Worm (Caenorhabditis elegans) whole organism, L1 larva: ENCODE results near the gene F40F12.9.
A peak's percentile ranks its signal among the peaks of the same experiment; 100 is the strongest.

Source experiments
- C16A3.4 ChIP-seq: fragments of 150-350 bp; optimal IDR thresholded peaks from 2 replicates; lab custom pipeline; 2014; ENCODE audit warnings: missing biosample characterization, missing genetic modification characterization
- Y116A8C.19 ChIP-seq: sonication (generic microtip); optimal IDR thresholded peaks from 2 replicates; lab custom pipeline; 2016; ENCODE audit warnings: missing compliant biosample characterization, missing genetic modification characterization, borderline replicate concordance
- aha-1 ChIP-seq: fragments of 150-350 bp; optimal IDR thresholded peaks from 2 replicates; lab custom pipeline; 2014; ENCODE audit warnings: missing biosample characterization, missing genetic modification characterization
- aly-2 ChIP-seq: fragments of 150-350 bp; optimal IDR thresholded peaks from 2 replicates; lab custom pipeline; 2014; ENCODE audit warnings: missing biosample characterization, missing genetic modification characterization
- blmp-1 ChIP-seq: fragments of 150-350 bp; optimal IDR thresholded peaks from 2 replicates; lab custom pipeline; 2014; ENCODE audit warnings: missing biosample characterization, missing genetic modification characterization
- ceh-63 ChIP-seq: fragments of 200-800 bp; sonication (Bioruptor generic); optimal IDR thresholded peaks from 2 replicates; lab custom pipeline; 2018; ENCODE audit warnings: mild to moderate bottlenecking, missing genetic modification characterization, missing compliant biosample characterization
- ceh-8 ChIP-seq: fragments of 200-800 bp; sonication (Bioruptor generic); optimal IDR thresholded peaks from 2 replicates; lab custom pipeline; 2018; ENCODE audit warnings: mild to moderate bottlenecking, missing genetic modification characterization, moderate library complexity, missing compliant biosample characterization
- ceh-82 ChIP-seq, 3 experiments: fragments of 150-350 bp in 1 of 3; sonication (generic microtip) in 2 of 3; optimal IDR thresholded peaks; 2 replicates each; lab custom pipeline; 2014 to 2017; ENCODE audit warnings: missing biosample characterization in 3 of 3, missing genetic modification characterization in 3 of 3
- ceh-88 ChIP-seq: fragments of 200-800 bp; sonication (Bioruptor generic); IDR thresholded peaks from 2 replicates; pipeline ENCODE4 v1.3.6; 2022; ENCODE audit warnings: missing genetic modification characterization, missing compliant biosample characterization
- ces-1 ChIP-seq: fragments of 150-350 bp; optimal IDR thresholded peaks from 2 replicates; lab custom pipeline; 2014; ENCODE audit warnings: missing biosample characterization, missing genetic modification reagents, missing genetic modification characterization
- dpl-1 ChIP-seq, 3 experiments: fragments of 150-350 bp in 2 of 3; sonication (generic microtip) in 1 of 3; optimal IDR thresholded peaks; 2 replicates each; lab custom pipeline; 2014 to 2017; ENCODE audit warnings: missing biosample characterization in 3 of 3, missing genetic modification characterization in 3 of 3, missing genetic modification reagents in 3 of 3
- dsc-1 ChIP-seq: sonication (generic microtip); optimal IDR thresholded peaks from 2 replicates; lab custom pipeline; 2016; ENCODE audit warnings: mild to moderate bottlenecking, missing genetic modification characterization, missing compliant biosample characterization
- efl-1 ChIP-seq, 4 experiments: fragments of 150-350 bp; optimal IDR thresholded peaks in 3 of 4; peaks in 1 of 4; 1 replicate in 1 of 4; 2 replicates in 3 of 4; lab custom pipeline; 2014; ENCODE audit warnings: missing biosample characterization in 2 of 4, missing genetic modification characterization in 2 of 4, missing genetic modification reagents in 2 of 4
- efl-3 ChIP-seq: fragments of 200-800 bp; sonication (Bioruptor generic); optimal IDR thresholded peaks from 2 replicates; lab custom pipeline; 2018; ENCODE audit warnings: mild to moderate bottlenecking, missing genetic modification characterization, missing compliant biosample characterization
- egl-13 ChIP-seq: sonication (generic microtip); optimal IDR thresholded peaks from 2 replicates; lab custom pipeline; 2016; ENCODE audit warnings: missing genotype, missing genetic modification reagents, missing genetic modification characterization, missing compliant biosample characterization
- egl-27 ChIP-seq, 2 experiments: fragments of 150-350 bp in 1 of 2; sonication (generic microtip); optimal IDR thresholded peaks; 3 replicates each; lab custom pipeline; 2017 to 2018; ENCODE audit warnings: missing biosample characterization in 2 of 2, missing genetic modification characterization in 2 of 2, missing genetic modification reagents in 2 of 2
- elt-2 ChIP-seq: sonication (generic microtip); optimal IDR thresholded peaks from 2 replicates; lab custom pipeline; 2016; ENCODE audit warnings: missing genetic modification characterization, mild to moderate bottlenecking, inconsistent platforms, missing compliant biosample characterization, missing genetic modification reagents
- elt-3 ChIP-seq, 6 experiments: fragments of 150-350 bp in 1 of 6; sonication (generic microtip); optimal IDR thresholded peaks; 2 replicates each; lab custom pipeline; 2017 to 2018; ENCODE audit warnings: missing biosample characterization in 6 of 6, missing genetic modification characterization in 6 of 6, inconsistent platforms in 1 of 6
- ets-5 ChIP-seq: fragments of 200-800 bp; sonication (Bioruptor generic); IDR thresholded peaks from 2 replicates; pipeline ENCODE4 v1.3.6; 2022; ENCODE audit warnings: missing genetic modification characterization, missing compliant biosample characterization
- fkh-10 ChIP-seq: sonication (generic microtip); optimal IDR thresholded peaks from 2 replicates; lab custom pipeline; 2017; ENCODE audit warnings: missing biosample characterization, missing genetic modification reagents, missing genetic modification characterization
- grh-1 ChIP-seq: fragments of 200-800 bp; sonication (Bioruptor generic); IDR thresholded peaks from 2 replicates; pipeline ENCODE4 v1.3.6; 2022; ENCODE audit warnings: missing genetic modification reagents, missing genetic modification characterization, missing compliant biosample characterization
- hlh-4 ChIP-seq: sonication (generic microtip); optimal IDR thresholded peaks from 2 replicates; lab custom pipeline; 2016; ENCODE audit warnings: mild to moderate bottlenecking, missing genetic modification characterization, missing compliant biosample characterization
- hpl-2 ChIP-seq: fragments of 150-350 bp; optimal IDR thresholded peaks from 2 replicates; lab custom pipeline; 2014; ENCODE audit warnings: missing biosample characterization, missing genetic modification reagents, missing genetic modification characterization
- irx-1 ChIP-seq: sonication (generic microtip); optimal IDR thresholded peaks from 2 replicates; lab custom pipeline; 2016; ENCODE audit warnings: missing genetic modification characterization, missing compliant biosample characterization
- lin-35 ChIP-seq, 2 experiments: fragments of 150-350 bp; optimal IDR thresholded peaks; 2 replicates each; lab custom pipeline; 2014; ENCODE audit warnings: missing biosample characterization in 2 of 2, missing genetic modification characterization in 2 of 2, missing genetic modification reagents in 2 of 2
- lin-39 ChIP-seq: fragments of 150-350 bp; optimal IDR thresholded peaks from 2 replicates; lab custom pipeline; 2014; ENCODE audit warnings: missing biosample characterization, missing genetic modification reagents, missing genetic modification characterization
- lir-3 ChIP-seq: sonication (generic microtip); optimal IDR thresholded peaks from 2 replicates; lab custom pipeline; 2016; ENCODE audit warnings: mild to moderate bottlenecking, missing genetic modification characterization, moderate library complexity, missing compliant biosample characterization; ENCODE audit not compliant: poor library complexity
- nhr-19 ChIP-seq: fragments of 200-800 bp; sonication (Bioruptor generic); conservative IDR thresholded peaks from 2 replicates; pipeline ENCODE4 v1.3.6; 2022; ENCODE audit warnings: missing genetic modification characterization, missing compliant biosample characterization
- nhr-237 ChIP-seq: fragments of 150-350 bp; optimal IDR thresholded peaks from 2 replicates; lab custom pipeline; 2014; ENCODE audit warnings: missing biosample characterization, missing genetic modification characterization
- nhr-85 ChIP-seq: sonication (generic microtip); peaks from one replicate; lab custom pipeline; 2016; ENCODE audit warnings: missing genetic modification characterization, inconsistent platforms, missing compliant biosample characterization
- pag-3 ChIP-seq: sonication (generic microtip); optimal IDR thresholded peaks from 2 replicates; lab custom pipeline; 2017; ENCODE audit warnings: missing genetic modification characterization, mild to moderate bottlenecking, missing compliant biosample characterization, antibody characterized with exemption, borderline replicate concordance; ENCODE audit not compliant: insufficient read depth
- pqm-1 ChIP-seq: sonication (generic microtip); optimal IDR thresholded peaks from 3 replicates; lab custom pipeline; 2017; ENCODE audit warnings: missing biosample characterization, missing genetic modification characterization
- rnt-1 ChIP-seq: sonication (generic microtip); optimal IDR thresholded peaks from 2 replicates; lab custom pipeline; 2016; ENCODE audit warnings: mild to moderate bottlenecking, missing genetic modification characterization, moderate library complexity, missing compliant biosample characterization
- skn-1 ChIP-seq: fragments of 150-350 bp; optimal IDR thresholded peaks from 2 replicates; lab custom pipeline; 2014; ENCODE audit warnings: missing biosample characterization, missing genetic modification characterization
- snpc-4 ChIP-seq: fragments of 150-350 bp; optimal IDR thresholded peaks from 2 replicates; lab custom pipeline; 2014; ENCODE audit warnings: missing biosample characterization, missing genetic modification characterization
- snu-23 ChIP-seq: sonication (generic microtip); optimal IDR thresholded peaks from 2 replicates; lab custom pipeline; 2016; ENCODE audit warnings: missing genetic modification characterization, missing compliant biosample characterization
- sptf-1 ChIP-seq: fragments of 150-350 bp; optimal IDR thresholded peaks from 2 replicates; lab custom pipeline; 2014; ENCODE audit warnings: missing biosample characterization, missing genetic modification characterization
- sup-37 ChIP-seq: fragments of 200-800 bp; sonication (Bioruptor generic); optimal IDR thresholded peaks from 2 replicates; lab custom pipeline; 2018; ENCODE audit warnings: mild to moderate bottlenecking, missing genetic modification characterization, missing compliant biosample characterization
- unc-130 ChIP-seq: fragments of 150-350 bp; optimal IDR thresholded peaks from 2 replicates; lab custom pipeline; 2017; ENCODE audit warnings: missing biosample characterization, missing genetic modification characterization, inconsistent platforms
- unc-30 ChIP-seq: sonication (generic microtip); optimal IDR thresholded peaks from 2 replicates; lab custom pipeline; 2017; ENCODE audit warnings: missing biosample characterization, missing genetic modification characterization
- unc-62 ChIP-seq: fragments of 150-350 bp; optimal IDR thresholded peaks from 2 replicates; lab custom pipeline; 2014; ENCODE audit warnings: missing biosample characterization, missing genetic modification reagents, missing genetic modification characterization
- unc-98 ChIP-seq: fragments of 200-800 bp; sonication (Bioruptor generic); IDR thresholded peaks from 2 replicates; pipeline ENCODE4 v1.3.6; 2022; ENCODE audit warnings: missing genetic modification characterization, missing compliant biosample characterization
- xbp-1 ChIP-seq: sonication (generic microtip); optimal IDR thresholded peaks from 2 replicates; lab custom pipeline; 2016; ENCODE audit warnings: missing genetic modification characterization, missing compliant biosample characterization
- zag-1 ChIP-seq: fragments of 150-350 bp; optimal IDR thresholded peaks from 2 replicates; lab custom pipeline; 2014; ENCODE audit warnings: missing biosample characterization, missing genetic modification characterization
- zip-4 ChIP-seq: fragments of 200-800 bp; sonication (Bioruptor generic); optimal IDR thresholded peaks from 2 replicates; lab custom pipeline; 2018; ENCODE audit warnings: mild to moderate bottlenecking, missing genetic modification characterization, moderate library complexity, missing compliant biosample characterization
- ztf-11 ChIP-seq, 2 experiments: sonication (generic microtip); optimal IDR thresholded peaks; 2 replicates each; lab custom pipeline; 2016 to 2017; ENCODE audit warnings: missing genetic modification characterization in 2 of 2, missing biosample characterization in 1 of 2, missing compliant biosample characterization in 1 of 2

The F40F12.9 gene

ce11 chrIII:9912501-9912900 lies 1.4 kb downstream of the F40F12.9 start (continued):
- TF ChIP-seq aha-1 (tag; lab: Kevin White, UChicago) (no peak), ceh-82 (tag; optimal IDR thresholded peaks at IDR 0.05; lab: Kevin White, UChicago) (peak in 1 of 3 experiments; percentile 3), ceh-8 (GFP tag; lab: Kevin White, UChicago) (no peak), efl-1 (optimal IDR thresholded peaks at IDR 0.05; lab: Kevin White, UChicago) (peak in 1 of 2 experiments; percentile 42), efl-1 (GFP tag; optimal IDR thresholded peaks at IDR 0.05 in 1 of 2; lab: Kevin White, UChicago) (peak; percentile 68 to 96), C16A3.4 (tag; lab: Kevin White, UChicago) (no peak)

- peak in 1 of 2 experiments; percentile 54 for TF ChIP-seq lin-35 (GFP tag; optimal IDR thresholded peaks at IDR 0.05; lab: Kevin White, UChicago)
- TF ChIP-seq unc-130: peak; percentile 11
- TF ChIP-seq elt-3 (tag; optimal IDR thresholded peaks at IDR 0.05; lab: Kevin White, UChicago): peak in 1 of 6 experiments; percentile 25
- TF ChIP-seq skn-1 (tag; lab: Kevin White, UChicago): no peak
- peak; percentile 16 for TF ChIP-seq blmp-1 (tag; lab: Kevin White, UChicago)
- TF ChIP-seq unc-62 (GFP tag; lab: Kevin White, UChicago): no peak
- no peak for TF ChIP-seq egl-27 (tag; optimal IDR thresholded peaks at IDR 0.05; lab: Kevin White, UChicago)
- TF ChIP-seq ceh-63: no peak
- TF ChIP-seq elt-2 (tag; lab: Kevin White, UChicago): peak; percentile 22
- TF ChIP-seq efl-1 (optimal IDR thresholded peaks at IDR 0.05; lab: Kevin White, UChicago): no peak
- peak in 1 of 2 experiments; percentile 44 for TF ChIP-seq efl-1 (GFP tag; optimal IDR thresholded peaks at IDR 0.05 in 1 of 2; lab: Kevin White, UChicago)
- no peak for TF ChIP-seq sup-37 (GFP tag; lab: Kevin White, UChicago)
These were observed 1.9 kb downstream of the F40F12.9 start for ce11 chrIII:9912998-9913397.

ce11 chrIII:9913722-9914121 lies 2.6 kb downstream of the F40F12.9 start, which contains the start of gene cbp-3:
cbp-3 (plus strand) TSS chrIII:9913993.
- TF ChIP-seq unc-130 (no peak), zip-4 (GFP tag; lab: Kevin White, UChicago) (no peak), efl-3 (GFP tag; lab: Kevin White, UChicago) (no peak), irx-1 (tag; lab: Kevin White, UChicago) (no peak), xbp-1 (tag; lab: Kevin White, UChicago) (no peak), fkh-10 (no peak), lin-39 (tag; lab: Kevin White, UChicago) (no peak), dpl-1 (GFP tag; optimal IDR thresholded peaks at IDR 0.05; lab: Kevin White, UChicago) (no peak), elt-2 (tag; lab: Kevin White, UChicago) (peak; percentile 28), dsc-1 (tag; lab: Kevin White, UChicago) (no peak), nhr-237 (no peak), hpl-2 (no peak), ces-1 (GFP tag; lab: Kevin White, UChicago) (no peak), skn-1 (tag; lab: Kevin White, UChicago) (no peak), nhr-19 (no peak), snu-23 (GFP tag; lab: Kevin White, UChicago) (no peak), grh-1 (GFP tag; lab: Robert Waterston, UW) (no peak), efl-1 (optimal IDR thresholded peaks at IDR 0.05; lab: Kevin White, UChicago) (no peak), efl-1 (GFP tag; optimal IDR thresholded peaks at IDR 0.05 in 1 of 2; lab: Kevin White, UChicago) (no peak), ztf-11 (tag; optimal IDR thresholded peaks at IDR 0.05; lab: Kevin White, UChicago) (no peak), lin-35 (GFP tag; optimal IDR thresholded peaks at IDR 0.05; lab: Kevin White, UChicago) (peak in 1 of 2 experiments; percentile 41), unc-30 (tag; lab: Kevin White, UChicago) (no peak), pqm-1 (tag; lab: Kevin White, UChicago) (peak; percentile 75), elt-3 (tag; optimal IDR thresholded peaks at IDR 0.05; lab: Kevin White, UChicago) (no peak), zag-1 (no peak), snpc-4 (tag; lab: Kevin White, UChicago) (no peak), ceh-88 (GFP tag; lab: Robert Waterston, UW) (no peak)

ce11 chrIII:9920764-9921163 lies 9.6 kb downstream of the F40F12.9 start, which contains the start of gene F40F12.3:
F40F12.3 (minus strand) TSS chrIII:9920864.
- TF ChIP-seq unc-98 (GFP tag; lab: Robert Waterston, UW): no peak
- TF ChIP-seq skn-1 (tag; lab: Kevin White, UChicago): no peak
- no peak for TF ChIP-seq dsc-1 (tag; lab: Kevin White, UChicago)
- no peak for TF ChIP-seq ets-5 (GFP tag; lab: Robert Waterston, UW)
- TF ChIP-seq Y116A8C.19 (tag; lab: Kevin White, UChicago): no peak
- TF ChIP-seq hlh-4 (tag; lab: Kevin White, UChicago): no peak
- no peak for TF ChIP-seq egl-13 (tag; lab: Kevin White, UChicago)
- TF ChIP-seq sptf-1: no peak
- no peak for TF ChIP-seq lir-3 (tag; lab: Kevin White, UChicago)
- TF ChIP-seq nhr-85 (tag; lab: Kevin White, UChicago): no peak
- TF ChIP-seq rnt-1: no peak
- no peak for TF ChIP-seq pqm-1 (tag; lab: Kevin White, UChicago)
- TF ChIP-seq pag-3 (tag; lab: Kevin White, UChicago): no peak
- no peak for TF ChIP-seq aly-2
- TF ChIP-seq egl-27 (tag; optimal IDR thresholded peaks at IDR 0.05; lab: Kevin White, UChicago): no peak
